Worm (Caenorhabditis elegans) whole organism, mixed stage, embryonic: ENCODE data around the gene K10D11.4.

Experiments
- M03D4.4 ChIP-seq: sonication (generic microtip); optimal IDR thresholded peaks from 2 replicates; lab custom pipeline; 2017; ENCODE audit warnings: mild to moderate bottlenecking, missing genetic modification characterization, missing compliant biosample characterization
- bed-3 ChIP-seq: fragments of 200-800 bp; sonication (Bioruptor generic); optimal IDR thresholded peaks from 3 replicates; lab custom pipeline; 2018; ENCODE audit warnings: mild to moderate bottlenecking, missing genetic modification characterization, moderate library complexity, missing compliant biosample characterization
- blmp-1 ChIP-seq: fragments of 150-350 bp; optimal IDR thresholded peaks from 2 replicates; lab custom pipeline; 2014; ENCODE audit warnings: missing biosample characterization, missing genetic modification characterization
- ceh-43 ChIP-seq: fragments of 200-800 bp; sonication (Bioruptor generic); optimal IDR thresholded peaks from 2 replicates; lab custom pipeline; 2018; ENCODE audit warnings: mild to moderate bottlenecking, missing genetic modification characterization, moderate library complexity, missing compliant biosample characterization
- ceh-83 ChIP-seq: fragments of 200-800 bp; sonication (Bioruptor generic); optimal IDR thresholded peaks from 2 replicates; lab custom pipeline; 2018; ENCODE audit warnings: mild to moderate bottlenecking, missing genetic modification characterization, missing compliant biosample characterization
- ces-1 ChIP-seq: fragments of 150-350 bp; optimal IDR thresholded peaks from 2 replicates; lab custom pipeline; 2014; ENCODE audit warnings: missing biosample characterization, missing genetic modification reagents, missing genetic modification characterization
- drap-1 ChIP-seq: fragments of 200-800 bp; sonication (Bioruptor generic); optimal IDR thresholded peaks from 3 replicates; lab custom pipeline; 2018; ENCODE audit warnings: mild to moderate bottlenecking, missing genetic modification characterization, missing compliant biosample characterization
- elt-3 ChIP-seq: fragments of 150-350 bp; optimal IDR thresholded peaks from 2 replicates; lab custom pipeline; 2014; ENCODE audit warnings: missing biosample characterization, missing genetic modification characterization
- ham-2 ChIP-seq: fragments of 200-800 bp; sonication (Bioruptor generic); optimal IDR thresholded peaks from 2 replicates; lab custom pipeline; 2018; ENCODE audit warnings: mild to moderate bottlenecking, missing genetic modification characterization, missing compliant biosample characterization
- hlh-1 ChIP-seq: fragments of 150-350 bp; optimal IDR thresholded peaks from 2 replicates; lab custom pipeline; 2014; ENCODE audit warnings: missing biosample characterization, missing genetic modification reagents, missing genetic modification characterization
- lin-13 ChIP-seq: fragments of 150-350 bp; optimal IDR thresholded peaks from 2 replicates; lab custom pipeline; 2014; ENCODE audit warnings: missing biosample characterization, missing genetic modification characterization
- lin-32 ChIP-seq: fragments of 200-800 bp; sonication (Bioruptor generic); optimal IDR thresholded peaks from 2 replicates; lab custom pipeline; 2018; ENCODE audit warnings: mild to moderate bottlenecking, missing genetic modification characterization, missing compliant biosample characterization
- lsy-2 ChIP-seq: fragments of 150-350 bp; optimal IDR thresholded peaks from 2 replicates; lab custom pipeline; 2014; ENCODE audit warnings: missing biosample characterization, missing genetic modification characterization
- mab-5 ChIP-seq: fragments of 150-350 bp; optimal IDR thresholded peaks from 2 replicates; lab custom pipeline; 2014; ENCODE audit warnings: missing biosample characterization, missing genetic modification characterization
- mep-1 ChIP-seq: fragments of 150-350 bp; optimal IDR thresholded peaks from 2 replicates; lab custom pipeline; 2017; ENCODE audit warnings: missing biosample characterization, missing genetic modification reagents, missing genetic modification characterization, inconsistent platforms
- mls-2 ChIP-seq: sonication (generic microtip); optimal IDR thresholded peaks from 2 replicates; lab custom pipeline; 2016; ENCODE audit warnings: mild to moderate bottlenecking, missing genetic modification characterization, moderate library complexity, missing compliant biosample characterization
- nhr-12 ChIP-seq: fragments of 150-350 bp; optimal IDR thresholded peaks from 2 replicates; lab custom pipeline; 2014; ENCODE audit warnings: missing biosample characterization, missing genetic modification characterization
- nhr-2 ChIP-seq: fragments of 150-350 bp; optimal IDR thresholded peaks from 2 replicates; lab custom pipeline; 2014; ENCODE audit warnings: missing biosample characterization, missing genetic modification characterization
- nhr-237 ChIP-seq: fragments of 150-350 bp; optimal IDR thresholded peaks from 2 replicates; lab custom pipeline; 2014; ENCODE audit warnings: missing biosample characterization, missing genetic modification characterization
- nhr-28 ChIP-seq: fragments of 150-350 bp; optimal IDR thresholded peaks from 2 replicates; lab custom pipeline; 2014; ENCODE audit warnings: missing biosample characterization, missing genetic modification characterization
- nhr-76 ChIP-seq: sonication (generic microtip); optimal IDR thresholded peaks from 2 replicates; lab custom pipeline; 2017; ENCODE audit warnings: missing biosample characterization, missing genetic modification characterization
- pha-4 ChIP-seq: fragments of 150-350 bp; optimal IDR thresholded peaks from 2 replicates; lab custom pipeline; 2018; ENCODE audit warnings: missing biosample characterization, missing genetic modification reagents, missing genetic modification characterization
- sem-2 ChIP-seq: fragments of 200-800 bp; sonication (Bioruptor generic); optimal IDR thresholded peaks from 2 replicates; lab custom pipeline; 2018; ENCODE audit warnings: mild to moderate bottlenecking, missing genetic modification characterization, missing compliant biosample characterization
- snpc-4 ChIP-seq: fragments of 150-350 bp; optimal IDR thresholded peaks from 2 replicates; lab custom pipeline; 2014; ENCODE audit warnings: missing biosample characterization, missing genetic modification characterization
- tbx-8 ChIP-seq: fragments of 200-800 bp; sonication (Bioruptor generic); optimal IDR thresholded peaks from 2 replicates; lab custom pipeline; 2018; ENCODE audit warnings: mild to moderate bottlenecking, missing genetic modification characterization, moderate library complexity, missing compliant biosample characterization
- unc-120 ChIP-seq: sonication (generic microtip); optimal IDR thresholded peaks from 2 replicates; lab custom pipeline; 2017; ENCODE audit warnings: missing genetic modification characterization, missing compliant biosample characterization; ENCODE audit not compliant: poor library complexity, severe bottlenecking
- unc-39 ChIP-seq: fragments of 150-350 bp; optimal IDR thresholded peaks from 2 replicates; lab custom pipeline; 2014; ENCODE audit warnings: missing biosample characterization, missing genetic modification characterization
- unc-62 ChIP-seq: fragments of 150-350 bp; optimal IDR thresholded peaks from 2 replicates; lab custom pipeline; 2014; ENCODE audit warnings: missing biosample characterization, missing genetic modification reagents, missing genetic modification characterization
- zip-8 ChIP-seq: fragments of 150-350 bp; optimal IDR thresholded peaks from 2 replicates; lab custom pipeline; 2014; ENCODE audit warnings: missing biosample characterization, missing genetic modification characterization
- ztf-11 ChIP-seq: fragments of 150-350 bp; optimal IDR thresholded peaks from 2 replicates; lab custom pipeline; 2014; ENCODE audit warnings: missing biosample characterization, missing genetic modification characterization

Gene K10D11.4

ce11 chrIV:12975981-12976380 lies 18.3 kb downstream of the K10D11.4 start, which contains the start of gene dod-17:
Gene dod-17, plus strand, starts transcription at chrIV:12976303.
- no peak for TF ChIP-seq snpc-4 (tag; lab: Kevin White, UChicago)

- TF ChIP-seq ztf-11 (tag; lab: Kevin White, UChicago), result no peak
- TF ChIP-seq blmp-1 (tag; lab: Kevin White, UChicago), result no peak
- no peak for TF ChIP-seq ham-2 (GFP tag; lab: Kevin White, UChicago)
- TF ChIP-seq ceh-83, result no peak
- TF ChIP-seq mab-5, result no peak
- TF ChIP-seq ces-1 (GFP tag; lab: Kevin White, UChicago), result no peak
- no peak for TF ChIP-seq ceh-43 (GFP tag; lab: Kevin White, UChicago)
- TF ChIP-seq nhr-76 (tag; lab: Kevin White, UChicago), result no peak
- TF ChIP-seq lin-32 (GFP tag; lab: Kevin White, UChicago), result no peak
- no peak for TF ChIP-seq nhr-12 (tag; lab: Kevin White, UChicago)
- TF ChIP-seq unc-39 (tag; lab: Kevin White, UChicago), result no peak
- TF ChIP-seq mep-1 (tag; lab: Kevin White, UChicago), result no peak
- TF ChIP-seq nhr-28 (tag; lab: Kevin White, UChicago), result no peak
- TF ChIP-seq nhr-237 (tag; lab: Kevin White, UChicago), result no peak
- TF ChIP-seq elt-3 (tag; lab: Kevin White, UChicago), result no peak
- no peak for TF ChIP-seq drap-1 (GFP tag; lab: Kevin White, UChicago)
- TF ChIP-seq pha-4 (tag; lab: Kevin White, UChicago), result no peak
- TF ChIP-seq unc-120 (tag; lab: Kevin White, UChicago), result no peak
- TF ChIP-seq, all 35 proteins: peak for 0
Observed at ce11 chrIV:12973336-12973735, 20.9 kb downstream of the K10D11.4 start, which contains the start of gene F55G11.4. Gene F55G11.4, plus strand, starts transcription at chrIV:12973624.

ce11 chrIV:12972780-12973179 lies 21.5 kb downstream of the K10D11.4 start:
- TF ChIP-seq snpc-4 (tag; lab: Kevin White, UChicago) (no peak), nhr-12 (tag; lab: Kevin White, UChicago) (no peak), unc-39 (tag; lab: Kevin White, UChicago) (no peak), mls-2 (tag; lab: Kevin White, UChicago) (no peak), nhr-2 (no peak), mep-1 (tag; lab: Kevin White, UChicago) (no peak), elt-3 (tag; lab: Kevin White, UChicago) (no peak), bed-3 (GFP tag; lab: Kevin White, UChicago) (no peak), pha-4 (tag; lab: Kevin White, UChicago) (no peak)

ce11 chrIV:12971994-12972520 lies 22.2 kb downstream of the K10D11.4 start:
- TF ChIP-seq ztf-11 (tag; lab: Kevin White, UChicago) (no peak), bed-3 (GFP tag; lab: Kevin White, UChicago) (no peak), nhr-28 (tag; lab: Kevin White, UChicago) (no peak), lsy-2 (tag; lab: Kevin White, UChicago) (no peak), zip-8 (tag; lab: Kevin White, UChicago) (no peak), unc-62 (GFP tag; lab: Kevin White, UChicago) (no peak), lin-32 (GFP tag; lab: Kevin White, UChicago) (no peak), snpc-4 (tag; lab: Kevin White, UChicago) (no peak), nhr-2 (no peak), unc-39 (tag; lab: Kevin White, UChicago) (no peak), ceh-43 (GFP tag; lab: Kevin White, UChicago) (no peak), elt-3 (tag; lab: Kevin White, UChicago) (no peak)

ce11 chrIV:12969141-12969540 lies 25.1 kb downstream of the K10D11.4 start, which contains the start of gene F55G11.2:
Gene F55G11.2, minus strand, starts transcription at chrIV:12969289.
- no peak for TF ChIP-seq sem-2 (GFP tag; lab: Kevin White, UChicago)
- TF ChIP-seq hlh-1 (tag; lab: Kevin White, UChicago), result no peak
- no peak for TF ChIP-seq tbx-8
- TF ChIP-seq snpc-4 (tag; lab: Kevin White, UChicago), result no peak
- no peak for TF ChIP-seq ceh-43 (GFP tag; lab: Kevin White, UChicago)
- TF ChIP-seq lin-13 (tag; lab: Kevin White, UChicago), result no peak
- TF ChIP-seq M03D4.4 (tag; lab: Kevin White, UChicago), result no peak
- no peak for TF ChIP-seq nhr-76 (tag; lab: Kevin White, UChicago)
- TF ChIP-seq nhr-2, result no peak
- no peak for TF ChIP-seq mls-2 (tag; lab: Kevin White, UChicago)
- no peak for TF ChIP-seq unc-39 (tag; lab: Kevin White, UChicago)
- TF ChIP-seq drap-1 (GFP tag; lab: Kevin White, UChicago), result no peak
- TF ChIP-seq ztf-11 (tag; lab: Kevin White, UChicago), result no peak
- TF ChIP-seq ceh-83, result no peak
- TF ChIP-seq nhr-237 (tag; lab: Kevin White, UChicago), result no peak
- no peak for TF ChIP-seq nhr-28 (tag; lab: Kevin White, UChicago)
